Fruit fly (Drosophila melanogaster): ENCODE results near the gene CG12531.
A peak's percentile ranks its signal among the peaks of the same experiment; 100 is the strongest.

CG12531 gene

dm6 chrX:19754152-19754579 is 35.4 kb downstream of the CG12531 start (continued):
- TF ChIP-seq sc (optimal IDR thresholded peaks at IDR 0.05) = no peak
- no peak for TF ChIP-seq sc (GFP tag; optimal IDR thresholded peaks at IDR 0.05)
- no peak for TF ChIP-seq ind (GFP tag; optimal IDR thresholded peaks at IDR 0.05)
- TF ChIP-seq grn (GFP tag; optimal IDR thresholded peaks at IDR 0.05) = peak; percentile 99
- no peak for TF ChIP-seq zfh1 (GFP tag; IDR thresholded peaks at IDR 0.05)
- no peak for TF ChIP-seq gcm (GFP tag; optimal IDR thresholded peaks at IDR 0.05)
- no peak for TF ChIP-seq Pdp1 (GFP tag; optimal IDR thresholded peaks at IDR 0.05)
- peak; percentile 36 for TF ChIP-seq sd (tag; optimal IDR thresholded peaks at IDR 0.05)
- no peak for TF ChIP-seq aop (GFP tag; IDR thresholded peaks at IDR 0.05)
- no peak for TF ChIP-seq ro (GFP tag; IDR thresholded peaks at IDR 0.05)
- no peak for TF ChIP-seq MESR4 (GFP tag; optimal IDR thresholded peaks at IDR 0.05)
- TF ChIP-seq CG15479 (GFP tag; optimal IDR thresholded peaks at IDR 0.05) = peak; percentile 21
- TF ChIP-seq HLHmδ (GFP tag; optimal IDR thresholded peaks at IDR 0.05) = peak; percentile 49
- no peak for TF ChIP-seq repo (GFP tag; optimal IDR thresholded peaks at IDR 0.05)
- TF ChIP-seq Rfx (GFP tag; IDR thresholded peaks at IDR 0.05) = no peak
- no peak for TF ChIP-seq jumu (GFP tag; optimal IDR thresholded peaks at IDR 0.05)

- no peak for TF ChIP-seq sens-2 (GFP tag; IDR thresholded peaks at IDR 0.05)
- TF ChIP-seq jumu (GFP tag; optimal IDR thresholded peaks at IDR 0.05) = no peak
- TF ChIP-seq Med (GFP tag) = no peak
- no peak for TF ChIP-seq yki (optimal IDR thresholded peaks at IDR 0.05)
- no peak for TF ChIP-seq lab (GFP tag; optimal IDR thresholded peaks at IDR 0.05)
- no peak for TF ChIP-seq CG6683 (GFP tag; optimal IDR thresholded peaks at IDR 0.05)
- no peak for TF ChIP-seq CoRest (tag; optimal IDR thresholded peaks at IDR 0.05)
- TF ChIP-seq CG8765 (GFP tag; IDR thresholded peaks at IDR 0.05) = no peak
- no peak for TF ChIP-seq CG11560 (tag; IDR thresholded peaks at IDR 0.05)
- no peak for TF ChIP-seq CG18011 (GFP tag; optimal IDR thresholded peaks at IDR 0.05)
- TF ChIP-seq ap (GFP tag; IDR thresholded peaks at IDR 0.05) = no peak
- no peak for TF ChIP-seq ash1 (GFP tag; optimal IDR thresholded peaks at IDR 0.05)
- no peak for TF ChIP-seq schlank (tag; optimal IDR thresholded peaks at IDR 0.05)
- TF ChIP-seq z (GFP tag; IDR thresholded peaks at IDR 0.05) = 0 out of 3 replicates have a peak, but pooled peaks have one; percentile 28
- peak; percentile 40 for TF ChIP-seq Deaf1 (tag; optimal IDR thresholded peaks at IDR 0.05)
- peak; percentile 31 for TF ChIP-seq grn (GFP tag; optimal IDR thresholded peaks at IDR 0.05)
- TF ChIP-seq sr (GFP tag; IDR thresholded peaks at IDR 0.05) = no peak
- no peak for TF ChIP-seq ttk (GFP tag; IDR thresholded peaks at IDR 0.05)
- no peak for TF ChIP-seq pan (optimal IDR thresholded peaks at IDR 0.05)
- TF ChIP-seq pan (GFP tag; optimal IDR thresholded peaks at IDR 0.05 in 1 of 2, IDR thresholded peaks at IDR 0.05 in 1 of 2) = no peak
- TF ChIP-seq hkb (optimal IDR thresholded peaks at IDR 0.05) = no peak
- TF ChIP-seq hkb (GFP tag; IDR thresholded peaks at IDR 0.05) = no peak
- TF ChIP-seq rib (GFP tag; IDR thresholded peaks at IDR 0.05) = no peak
- no peak for TF ChIP-seq Lhr (GFP tag; optimal IDR thresholded peaks at IDR 0.05)
- TF ChIP-seq CkIIα-i1 (GFP tag; IDR thresholded peaks at IDR 0.05) = no peak
- TF ChIP-seq Trl (optimal IDR thresholded peaks at IDR 0.05) = no peak
- TF ChIP-seq Trl (GFP tag; optimal IDR thresholded peaks at IDR 0.05) = no peak
- TF ChIP-seq CG1233 (GFP tag; optimal IDR thresholded peaks at IDR 0.05) = no peak
- TF ChIP-seq sd (tag; optimal IDR thresholded peaks at IDR 0.05) = peak; percentile 4
- TF ChIP-seq CG9215 (GFP tag; IDR thresholded peaks at IDR 0.05) = no peak
- no peak for TF ChIP-seq Optix (GFP tag; IDR thresholded peaks at IDR 0.05)
- no peak for TF ChIP-seq her (GFP tag; optimal IDR thresholded peaks at IDR 0.05)
- no peak for TF ChIP-seq Sox100B (GFP tag; optimal IDR thresholded peaks at IDR 0.05)
- TF ChIP-seq tio (GFP tag; optimal IDR thresholded peaks at IDR 0.05) = no peak
- no peak for TF ChIP-seq CG7372 (GFP tag; IDR thresholded peaks at IDR 0.05)
- no peak for TF ChIP-seq CG11723 (GFP tag; optimal IDR thresholded peaks at IDR 0.05)
- TF ChIP-seq CG10462 (GFP tag; optimal IDR thresholded peaks at IDR 0.05) = no peak
- TF ChIP-seq CG12071 (GFP tag; optimal IDR thresholded peaks at IDR 0.05) = no peak
- no peak for TF ChIP-seq row (GFP tag; IDR thresholded peaks at IDR 0.05)
Observed at dm6 chrX:19754705-19755403, 36.1 kb downstream of the CG12531 start.
